Worm (Caenorhabditis elegans) whole organism, mixed stage, embryonic: Measurements from ENCODE around the gene Y55F3BL.6.

Experiments used
- blmp-1 ChIP-seq: fragments of 150-350 bp; optimal IDR thresholded peaks from 2 replicates; lab custom pipeline; 2014; ENCODE audit warnings: missing biosample characterization, missing genetic modification characterization
- elt-3 ChIP-seq: fragments of 150-350 bp; optimal IDR thresholded peaks from 2 replicates; lab custom pipeline; 2014; ENCODE audit warnings: missing biosample characterization, missing genetic modification characterization
- nhr-28 ChIP-seq: fragments of 150-350 bp; optimal IDR thresholded peaks from 2 replicates; lab custom pipeline; 2014; ENCODE audit warnings: missing biosample characterization, missing genetic modification characterization
- unc-39 ChIP-seq: fragments of 150-350 bp; optimal IDR thresholded peaks from 2 replicates; lab custom pipeline; 2014; ENCODE audit warnings: missing biosample characterization, missing genetic modification characterization

DNA sequence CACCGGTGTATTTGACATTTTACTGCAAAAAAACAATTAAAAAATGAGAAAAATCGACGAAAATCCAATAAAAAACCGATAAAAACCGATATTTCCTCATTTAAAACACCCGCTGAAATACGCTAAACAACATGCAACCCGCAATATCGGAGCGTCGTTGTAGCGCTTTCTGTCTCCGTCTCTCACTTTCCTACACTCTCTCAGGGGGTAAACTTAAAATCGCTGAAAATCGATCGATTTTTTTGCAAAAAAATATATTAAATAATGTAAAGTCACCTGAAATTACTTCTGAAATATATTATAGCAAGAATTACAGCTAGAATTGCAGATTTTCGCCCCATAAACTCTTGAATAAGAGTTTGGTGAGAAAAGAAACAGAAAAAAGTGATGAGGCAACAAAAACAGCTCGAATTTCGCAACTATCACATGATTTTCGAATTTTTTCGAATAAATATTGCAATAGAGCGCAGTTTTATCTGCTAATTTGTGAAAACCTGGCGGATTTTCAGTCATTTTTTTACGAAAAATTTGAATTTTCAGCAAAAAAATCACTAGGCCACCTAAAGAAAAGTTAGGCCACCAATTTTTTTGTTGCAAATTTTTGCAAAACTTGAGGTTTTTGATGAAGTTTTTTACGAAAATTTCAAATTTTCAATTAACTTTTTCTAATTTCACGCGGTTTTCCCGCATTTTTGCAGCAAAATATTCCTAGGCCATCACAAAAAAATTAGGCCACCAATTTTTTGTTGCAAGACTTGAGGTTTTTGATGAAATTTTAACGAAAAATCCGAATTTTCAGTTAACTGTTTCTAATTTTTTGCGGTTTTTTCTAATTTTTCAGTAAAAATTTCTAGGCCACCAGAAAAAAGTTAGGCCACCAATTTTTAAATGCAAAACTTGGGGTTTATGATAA lies 47.7 kb upstream of the Y55F3BL.6 start, which contains the start of the genes lem-4 and Y55F3BR.11:
- TF ChIP-seq elt-3 (tag; lab: Kevin White, UChicago) (no peak), blmp-1 (tag; lab: Kevin White, UChicago) (no peak), nhr-28 (tag; lab: Kevin White, UChicago) (no peak), unc-39 (tag; lab: Kevin White, UChicago) (no peak)
